Fruit fly (Drosophila melanogaster) whole organism, embryonic: Measurements from ENCODE around the gene Pgant2.

Experiments used
- CG10209 ChIP-seq: fragments of 200-800 bp; sonication (Bioruptor generic); optimal IDR thresholded peaks from 3 replicates; lab custom pipeline; 2017; ENCODE audit warnings: missing biosample characterization, mild to moderate bottlenecking, missing genetic modification characterization, missing genetic modification reagents
- CG10543 ChIP-seq: fragments of 200-800 bp; sonication (Bioruptor generic); optimal IDR thresholded peaks from 3 replicates; lab custom pipeline; 2017; ENCODE audit warnings: missing biosample characterization, mild to moderate bottlenecking, missing genetic modification characterization, moderate library complexity
- CG15514 ChIP-seq: fragments of 200-800 bp; sonication (Bioruptor generic); optimal IDR thresholded peaks from 3 replicates; lab custom pipeline; 2017; ENCODE audit warnings: missing biosample characterization, missing genetic modification characterization, mild to moderate bottlenecking, moderate library complexity, missing genetic modification reagents
- CG16815 ChIP-seq: fragments of 200-800 bp; sonication (Bioruptor generic); optimal IDR thresholded peaks from 3 replicates; lab custom pipeline; 2017; ENCODE audit warnings: missing biosample characterization, mild to moderate bottlenecking, missing genetic modification characterization
- CG3065 ChIP-seq: fragments of 200-800 bp; sonication (Bioruptor generic); optimal IDR thresholded peaks from 2 replicates; lab custom pipeline; 2016; ENCODE audit warnings: missing biosample characterization, missing genetic modification characterization
- CG33213 ChIP-seq: fragments of 200-800 bp; sonication (Bioruptor generic); optimal IDR thresholded peaks from 3 replicates; lab custom pipeline; 2016; ENCODE audit warnings: missing biosample characterization, missing genetic modification characterization
- CG3726 ChIP-seq: fragments of 200-800 bp; sonication (Bioruptor generic); IDR thresholded peaks from 3 replicates; pipeline ENCODE4, ENCODE4 v1.3.6; 2022; ENCODE audit warnings: missing biosample characterization, missing genetic modification characterization
- CG3847 ChIP-seq: fragments of 200-800 bp; sonication (Bioruptor generic); IDR thresholded peaks from 2 replicates; pipeline ENCODE4 v1.3.6; 2022; ENCODE audit warnings: missing biosample characterization, missing genetic modification characterization
- CG4360 ChIP-seq: fragments of 200-800 bp; sonication (Bioruptor generic); IDR thresholded peaks from 2 replicates; pipeline ENCODE4 v1.3.6; 2022; ENCODE audit warnings: missing biosample characterization, missing genetic modification characterization
- CG5180 ChIP-seq: fragments of 200-800 bp; sonication (Bioruptor generic); optimal IDR thresholded peaks from 3 replicates; lab custom pipeline; 2017; ENCODE audit warnings: missing biosample characterization, missing genetic modification characterization, mild to moderate bottlenecking, moderate library complexity, missing genetic modification reagents
- CG7271 ChIP-seq: fragments of 200-800 bp; sonication (Bioruptor generic); optimal IDR thresholded peaks from 2 replicates; lab custom pipeline; 2018; ENCODE audit warnings: missing biosample characterization, mild to moderate bottlenecking, missing genetic modification characterization, moderate library complexity
- CG8290 ChIP-seq, 3 experiments: fragments of 200-800 bp; sonication (Bioruptor generic); optimal IDR thresholded peaks; 2 replicates each; lab custom pipeline; 2016 to 2019; ENCODE audit warnings: missing biosample characterization in 3 of 3, missing genetic modification characterization in 3 of 3, mild to moderate bottlenecking in 2 of 3, moderate library complexity in 1 of 3
- CG8924 ChIP-seq: fragments of 200-800 bp; optimal IDR thresholded peaks from 3 replicates; lab custom pipeline; 2019; ENCODE audit warnings: missing biosample characterization, mild to moderate bottlenecking, missing genetic modification characterization, moderate library complexity
- CHES-1-like ChIP-seq: fragments of 200-800 bp; sonication (Bioruptor generic); optimal IDR thresholded peaks from 2 replicates; lab custom pipeline; 2016; ENCODE audit warnings: missing biosample characterization, missing genetic modification characterization
- D19A ChIP-seq: fragments of 200-800 bp; optimal IDR thresholded peaks from 3 replicates; lab custom pipeline; 2019; ENCODE audit warnings: missing biosample characterization, mild to moderate bottlenecking, missing genetic modification characterization, moderate library complexity
- Dad ChIP-seq: fragments of 200-800 bp; sonication (Bioruptor generic); optimal IDR thresholded peaks from 3 replicates; lab custom pipeline; 2016; ENCODE audit warnings: missing biosample characterization, missing genetic modification characterization
- Deaf1 ChIP-seq: fragments of 200-800 bp; optimal IDR thresholded peaks from 3 replicates; lab custom pipeline; 2019; ENCODE audit warnings: missing biosample characterization, mild to moderate bottlenecking, missing genetic modification characterization, moderate library complexity
- Dek ChIP-seq: fragments of 200-800 bp; sonication (Bioruptor generic); optimal IDR thresholded peaks from 3 replicates; lab custom pipeline; 2019; ENCODE audit warnings: missing biosample characterization, mild to moderate bottlenecking, missing genetic modification characterization, moderate library complexity
- Fer1 ChIP-seq: fragments of 200-800 bp; sonication (Bioruptor generic); optimal IDR thresholded peaks from 2 replicates; lab custom pipeline; 2017; ENCODE audit warnings: missing biosample characterization, mild to moderate bottlenecking, missing genetic modification characterization
- Fer2 ChIP-seq: fragments of 200-800 bp; sonication (Bioruptor generic); optimal IDR thresholded peaks from 2 replicates; lab custom pipeline; 2018; ENCODE audit warnings: missing biosample characterization, mild to moderate bottlenecking, missing genetic modification characterization, moderate library complexity
- Fer3 ChIP-seq: fragments of 200-800 bp; sonication (Bioruptor generic); optimal IDR thresholded peaks from 2 replicates; lab custom pipeline; 2018; ENCODE audit warnings: missing biosample characterization, mild to moderate bottlenecking, missing genetic modification characterization, moderate library complexity
- H2.0 ChIP-seq: fragments of 200-800 bp; sonication (Bioruptor generic); IDR thresholded peaks from 2 replicates; pipeline ENCODE4 v1.3.6; 2022; ENCODE audit warnings: missing biosample characterization, missing genetic modification characterization
- Hey ChIP-seq: fragments of 200-800 bp; sonication (Bioruptor generic); optimal IDR thresholded peaks from 3 replicates; lab custom pipeline; 2018; ENCODE audit warnings: missing biosample characterization, mild to moderate bottlenecking, missing genetic modification characterization
- HmgZ ChIP-seq: fragments of 200-800 bp; sonication (Bioruptor generic); optimal IDR thresholded peaks from 2 replicates; lab custom pipeline; 2018; ENCODE audit warnings: missing biosample characterization, mild to moderate bottlenecking, missing genetic modification characterization
- Hmx ChIP-seq: fragments of 200-800 bp; sonication (Bioruptor generic); optimal IDR thresholded peaks from 2 replicates; lab custom pipeline; 2016; ENCODE audit warnings: missing biosample characterization, missing genetic modification characterization
- Oli ChIP-seq: fragments of 200-800 bp; sonication (Bioruptor generic); optimal IDR thresholded peaks from 2 replicates; lab custom pipeline; 2018; ENCODE audit warnings: missing biosample characterization, mild to moderate bottlenecking, missing genetic modification characterization, moderate library complexity
- Rfx ChIP-seq: fragments of 200-800 bp; sonication (Bioruptor generic); IDR thresholded peaks from 2 replicates; pipeline ENCODE4 v1.3.6; 2022; ENCODE audit warnings: missing biosample characterization, missing genetic modification characterization
- Sox102F ChIP-seq: fragments of 200-800 bp; sonication (Bioruptor generic); optimal IDR thresholded peaks from 2 replicates; lab custom pipeline; 2018; ENCODE audit warnings: missing biosample characterization, mild to moderate bottlenecking, missing genetic modification characterization, moderate library complexity
- Stat92E ChIP-seq, 3 experiments: fragments of >200 bp in 2 of 3; fragments of 200-800 bp in 1 of 3; sonication (Bioruptor generic) in 1 of 3; optimal IDR thresholded peaks; 2 replicates each; lab custom pipeline; 2017 to 2019; ENCODE audit warnings: missing biosample characterization in 3 of 3, missing genetic modification characterization in 3 of 3, mild to moderate bottlenecking in 1 of 3, moderate library complexity in 1 of 3
- ac ChIP-seq: fragments of 200-800 bp; sonication (Bioruptor generic); optimal IDR thresholded peaks from 3 replicates; lab custom pipeline; 2017; ENCODE audit warnings: missing biosample characterization, mild to moderate bottlenecking, missing genetic modification characterization
- btn ChIP-seq: fragments of 200-800 bp; sonication (Bioruptor generic); optimal IDR thresholded peaks from 2 replicates; lab custom pipeline; 2016; ENCODE audit warnings: missing biosample characterization, missing genetic modification characterization
- caup ChIP-seq: fragments of 200-800 bp; sonication (Bioruptor generic); optimal IDR thresholded peaks from 3 replicates; lab custom pipeline; 2017; ENCODE audit warnings: missing biosample characterization, mild to moderate bottlenecking, missing genetic modification characterization, moderate library complexity; ENCODE audit not compliant: severe bottlenecking
- ci ChIP-seq: fragments of 200-800 bp; sonication (Bioruptor generic); IDR thresholded peaks from 3 replicates; pipeline ENCODE4 v1.3.6; 2022; ENCODE audit warnings: missing biosample characterization, missing genetic modification characterization
- fd96Cb ChIP-seq: fragments of 200-800 bp; sonication (Bioruptor generic); optimal IDR thresholded peaks from 2 replicates; lab custom pipeline; 2018; ENCODE audit warnings: missing biosample characterization, mild to moderate bottlenecking, missing genetic modification characterization, moderate library complexity
- hbn ChIP-seq: fragments of 200-800 bp; sonication (Bioruptor generic); IDR thresholded peaks from 2 replicates; pipeline ENCODE4 v1.3.6; 2022; ENCODE audit warnings: missing biosample characterization, missing genetic modification characterization; ENCODE audit not compliant: partially characterized antibody
- maf-S ChIP-seq: fragments of 200-800 bp; sonication (Bioruptor generic); optimal IDR thresholded peaks from 2 replicates; lab custom pipeline; 2016; ENCODE audit warnings: missing biosample characterization, missing genetic modification characterization
- mirr ChIP-seq: fragments of 200-800 bp; sonication (Bioruptor generic); optimal IDR thresholded peaks from 3 replicates; lab custom pipeline; 2018; ENCODE audit warnings: missing biosample characterization, mild to moderate bottlenecking, missing genetic modification characterization
- pnt ChIP-seq: fragments of 200-800 bp; sonication (Bioruptor generic); optimal IDR thresholded peaks from 3 replicates; lab custom pipeline; 2016; ENCODE audit warnings: missing biosample characterization, missing genetic modification characterization
- sisA ChIP-seq: fragments of 200-800 bp; sonication (Bioruptor generic); IDR thresholded peaks from 2 replicates; pipeline ENCODE4 v1.3.6; 2022; ENCODE audit warnings: missing biosample characterization, missing genetic modification characterization
- slou ChIP-seq: fragments of 200-800 bp; sonication (Bioruptor generic); optimal IDR thresholded peaks from 3 replicates; lab custom pipeline; 2016; ENCODE audit warnings: missing biosample characterization, missing genetic modification characterization
- so ChIP-seq: fragments of 200-800 bp; sonication (Bioruptor generic); IDR thresholded peaks from 3 replicates; pipeline ENCODE4 v1.3.6; 2022; ENCODE audit warnings: missing biosample characterization, missing genetic modification characterization
- sug ChIP-seq: fragments of 200-800 bp; optimal IDR thresholded peaks from 2 replicates; lab custom pipeline; 2019; ENCODE audit warnings: missing biosample characterization, mild to moderate bottlenecking, missing genetic modification characterization, moderate library complexity
- tap ChIP-seq: fragments of 200-800 bp; optimal IDR thresholded peaks from 3 replicates; lab custom pipeline; 2019; ENCODE audit warnings: missing biosample characterization, mild to moderate bottlenecking, missing genetic modification characterization, moderate library complexity
- tna ChIP-seq: fragments of 200-800 bp; sonication (Bioruptor generic); IDR thresholded peaks from 2 replicates; pipeline ENCODE4 v1.3.6; 2022; ENCODE audit warnings: missing biosample characterization, missing genetic modification characterization; ENCODE audit not compliant: partially characterized antibody
- trh ChIP-seq: fragments of 200-800 bp; sonication (Bioruptor generic); optimal IDR thresholded peaks from 2 replicates; lab custom pipeline; 2016; ENCODE audit warnings: missing biosample characterization, missing genetic modification characterization
- zen ChIP-seq: fragments of 200-800 bp; sonication (Bioruptor generic); optimal IDR thresholded peaks from 3 replicates; lab custom pipeline; 2018; ENCODE audit warnings: missing biosample characterization, mild to moderate bottlenecking, missing genetic modification characterization, moderate library complexity

The Pgant2 gene

DNA sequence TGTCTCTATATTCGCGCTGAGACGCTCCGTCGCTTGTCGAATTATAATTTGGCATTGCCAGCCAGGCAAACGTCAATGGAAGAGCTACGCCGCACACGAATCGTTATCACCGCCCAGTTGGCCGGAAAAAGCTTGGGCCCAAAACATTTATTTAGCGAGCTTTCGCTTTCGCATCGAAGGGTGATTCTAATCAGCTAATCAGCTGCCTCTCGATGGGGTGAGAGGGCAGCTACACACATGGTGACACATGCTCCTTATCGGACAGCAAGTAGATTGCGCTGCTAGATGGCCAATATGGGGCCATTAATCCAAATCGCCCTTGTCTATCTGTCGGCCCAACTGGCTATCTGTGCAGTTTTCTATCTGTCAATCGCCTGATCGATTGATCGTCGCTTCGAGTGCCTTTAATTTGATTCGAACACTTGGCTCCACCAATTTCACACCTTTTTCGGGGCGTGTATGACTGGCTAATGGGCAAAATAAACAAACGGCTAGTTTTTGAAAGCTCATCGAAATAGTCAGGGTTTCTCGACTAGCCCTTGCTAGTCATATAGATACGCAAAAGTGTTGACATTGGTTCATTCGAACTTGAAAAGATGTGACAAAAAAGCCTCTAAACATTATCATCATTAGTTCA is 60.4 kb downstream of the Pgant2 start (continued):
- TF ChIP-seq Oli (tag; lab: Kevin White, UChicago) = no peak
- TF ChIP-seq CG4360 (GFP tag; lab: Robert Waterston, UW) = no peak
- TF ChIP-seq sug (tag; lab: Kevin White, UChicago) = peak; percentile 96
- TF ChIP-seq mirr (GFP tag; lab: Kevin White, UChicago) = peak; percentile 86
- TF ChIP-seq CG15514 = peak; percentile 26
- no peak for TF ChIP-seq CG3847 (GFP tag; lab: Robert Waterston, UW)
- TF ChIP-seq Stat92E (GFP tag; optimal IDR thresholded peaks at IDR 0.05; lab: Kevin White, UChicago) = no peak
- peak; percentile 89 for TF ChIP-seq Hey
- TF ChIP-seq CG16815 (GFP tag; lab: Kevin White, UChicago) = no peak
- no peak for TF ChIP-seq ac (GFP tag; lab: Kevin White, UChicago)
- no peak for TF ChIP-seq D19A
- TF ChIP-seq tna = no peak
- TF ChIP-seq CG10209 = no peak
- peak; percentile 24 for TF ChIP-seq HmgZ (tag; lab: Kevin White, UChicago)
- no peak for TF ChIP-seq CHES-1-like (GFP tag; lab: Kevin White, UChicago)
- peak; percentile 28 for TF ChIP-seq CG5180 (GFP tag; lab: Kevin White, UChicago)
- no peak for TF ChIP-seq trh (GFP tag; lab: Kevin White, UChicago)
- no peak for TF ChIP-seq zen
- no peak for TF ChIP-seq caup (GFP tag; lab: Kevin White, UChicago)
- TF ChIP-seq Sox102F (GFP tag; lab: Kevin White, UChicago) = no peak
- no peak for TF ChIP-seq sisA (GFP tag; lab: Robert Waterston, UW)
- TF ChIP-seq Dad (GFP tag; lab: Kevin White, UChicago) = no peak
- TF ChIP-seq Hmx = no peak
- no peak for TF ChIP-seq ci (GFP tag; lab: Robert Waterston, UW)
- no peak for TF ChIP-seq Dek (tag; lab: Kevin White, UChicago)
- TF ChIP-seq maf-S = no peak
- no peak for TF ChIP-seq CG33213 (GFP tag; lab: Kevin White, UChicago)
- TF ChIP-seq CG8290 (GFP tag; optimal IDR thresholded peaks at IDR 0.05; lab: Kevin White, UChicago) = no peak
- TF ChIP-seq CG8290 (tag; optimal IDR thresholded peaks at IDR 0.05; lab: Kevin White, UChicago) = no peak
- TF ChIP-seq fd96Cb = no peak
- no peak for TF ChIP-seq tap (tag; lab: Kevin White, UChicago)
- no peak for TF ChIP-seq Fer3
- no peak for TF ChIP-seq CG3065 (GFP tag; lab: Kevin White, UChicago)
- TF ChIP-seq Fer1 (GFP tag; lab: Kevin White, UChicago) = peak; percentile 20
- no peak for TF ChIP-seq btn (GFP tag; lab: Kevin White, UChicago)
- TF ChIP-seq so (GFP tag; lab: Robert Waterston, UW) = no peak
- TF ChIP-seq H2.0 (GFP tag; lab: Robert Waterston, UW) = no peak
- TF ChIP-seq Fer2 (tag; lab: Kevin White, UChicago) = no peak
- TF ChIP-seq pnt = no peak
- no peak for TF ChIP-seq slou (GFP tag; lab: Kevin White, UChicago)
- TF ChIP-seq CG7271 = no peak
- no peak for TF ChIP-seq CG3726
- peak; percentile 38 for TF ChIP-seq CG10543 (GFP tag; lab: Kevin White, UChicago)
- no peak for TF ChIP-seq hbn (GFP tag; lab: Robert Waterston, UW)
- TF ChIP-seq Rfx (GFP tag; lab: Robert Waterston, UW) = no peak
- no peak for TF ChIP-seq Deaf1 (tag; lab: Kevin White, UChicago)
- TF ChIP-seq CG8924 = no peak
